Worm (Caenorhabditis elegans) whole organism, midembryonic: ENCODE data around the gene F38A1.13.

ENCODE experiments used
- T22C8.4 ChIP-seq: fragments of 200-800 bp; sonication (Bioruptor generic); IDR thresholded peaks from 2 replicates; pipeline ENCODE4 v1.3.6; 2022; ENCODE audit warnings: missing genetic modification characterization, missing compliant biosample characterization
- flt-1 ChIP-seq: fragments of 200-800 bp; sonication (Bioruptor generic); IDR thresholded peaks from 2 replicates; pipeline ENCODE4 v1.3.6; 2022; ENCODE audit warnings: missing genetic modification characterization, missing compliant biosample characterization
- klf-2 ChIP-seq: fragments of 200-800 bp; sonication (Bioruptor generic); conservative IDR thresholded peaks from 2 replicates; pipeline ENCODE4 v1.3.6; 2022; ENCODE audit warnings: missing genetic modification reagents, missing genetic modification characterization, missing compliant biosample characterization
- med-1 ChIP-seq: sonication (generic microtip); optimal IDR thresholded peaks from 2 replicates; lab custom pipeline; 2017; ENCODE audit warnings: missing genetic modification characterization, mild to moderate bottlenecking, missing compliant biosample characterization, antibody characterized with exemption, missing genetic modification reagents; ENCODE audit not compliant: insufficient read depth
- ztf-23 ChIP-seq: fragments of 200-800 bp; sonication (Bioruptor generic); IDR thresholded peaks from 2 replicates; pipeline ENCODE4 v1.3.6; 2022; ENCODE audit warnings: missing genetic modification reagents, missing genetic modification characterization, missing compliant biosample characterization
- ztf-29 ChIP-seq: fragments of 200-800 bp; sonication (Bioruptor generic); IDR thresholded peaks from 2 replicates; pipeline ENCODE4 v1.3.6; 2022; ENCODE audit warnings: missing genetic modification reagents, missing genetic modification characterization, missing compliant biosample characterization

DNA sequence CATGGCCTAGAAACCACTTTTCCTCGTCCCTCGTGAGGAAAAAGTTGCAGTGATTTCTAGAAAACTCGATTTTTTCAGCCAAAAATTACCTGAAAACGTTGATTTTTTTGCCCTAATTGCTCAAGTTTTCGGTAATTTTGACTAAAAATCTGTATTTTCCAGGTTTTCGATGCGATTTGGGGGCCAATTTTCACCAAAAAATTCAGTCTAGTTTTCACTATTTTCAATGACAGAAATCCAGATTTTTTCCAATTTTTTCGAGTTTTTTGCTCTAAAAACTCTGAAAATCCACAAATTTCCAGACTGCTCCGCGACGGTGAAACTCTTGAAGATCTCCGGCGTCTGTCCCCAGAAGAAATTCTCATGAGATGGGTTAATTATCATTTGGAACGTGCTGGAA, 24.3 kb downstream of the F38A1.13 start, which contains the start of gene plst-1:
- TF ChIP-seq med-1 (GFP tag; lab: Kevin White, UChicago) (no peak), ztf-23 (no peak), flt-1 (no peak), klf-2 (no peak), ztf-29 (GFP tag; lab: Robert Waterston, UW) (no peak), T22C8.4 (no peak)
